Fruit fly (Drosophila melanogaster) whole organism, embryonic: Measurements from ENCODE around the gene Rpn10.

Experiments
- BtbVII ChIP-seq: fragments of 200-800 bp; sonication (Bioruptor generic); optimal IDR thresholded peaks from 3 replicates; lab custom pipeline; 2017; ENCODE audit warnings: missing biosample characterization, mild to moderate bottlenecking, missing genetic modification characterization
- C15 ChIP-seq: fragments of 200-800 bp; sonication (Bioruptor generic); IDR thresholded peaks from 3 replicates; pipeline ENCODE4 v1.3.6; 2022; ENCODE audit warnings: missing biosample characterization, missing genetic modification characterization
- CG10366 ChIP-seq: fragments of 200-800 bp; sonication (Bioruptor generic); IDR thresholded peaks from 2 replicates; pipeline ENCODE4 v1.3.6; 2022; ENCODE audit warnings: missing biosample characterization, missing genetic modification characterization
- CG10565 ChIP-seq: fragments of 200-800 bp; sonication (Bioruptor generic); optimal IDR thresholded peaks from 3 replicates; lab custom pipeline; 2016; ENCODE audit warnings: missing biosample characterization, mild to moderate bottlenecking, missing genetic modification characterization
- CG11456 ChIP-seq: fragments of 200-800 bp; sonication (Bioruptor generic); IDR thresholded peaks from 3 replicates; pipeline ENCODE4 v1.3.6; 2022; ENCODE audit warnings: missing biosample characterization, missing genetic modification characterization
- CG12155 ChIP-seq: fragments of 200-800 bp; sonication (Bioruptor generic); optimal IDR thresholded peaks from 3 replicates; lab custom pipeline; 2016; ENCODE audit warnings: missing biosample characterization, missing genetic modification characterization
- CG16813 ChIP-seq: fragments of 200-800 bp; sonication (Bioruptor generic); IDR thresholded peaks from 3 replicates; pipeline ENCODE4 v1.3.6; 2022; ENCODE audit warnings: missing biosample characterization, missing genetic modification characterization; ENCODE audit not compliant: partially characterized antibody
- CG17385 ChIP-seq: fragments of 200-800 bp; sonication (Bioruptor generic); optimal IDR thresholded peaks from 3 replicates; lab custom pipeline; 2018; ENCODE audit warnings: missing biosample characterization, mild to moderate bottlenecking, missing genetic modification characterization
- CG34376 ChIP-seq: fragments of 200-800 bp; sonication (Bioruptor generic); optimal IDR thresholded peaks from 2 replicates; lab custom pipeline; 2018; ENCODE audit warnings: missing biosample characterization, mild to moderate bottlenecking, missing genetic modification characterization
- CG4617 ChIP-seq: fragments of 200-800 bp; sonication (Bioruptor generic); optimal IDR thresholded peaks from 3 replicates; lab custom pipeline; 2016; ENCODE audit warnings: missing biosample characterization, missing genetic modification characterization, borderline replicate concordance
- CG6765 ChIP-seq: fragments of 200-800 bp; sonication (Bioruptor generic); optimal IDR thresholded peaks from 3 replicates; lab custom pipeline; 2017; ENCODE audit warnings: missing biosample characterization, mild to moderate bottlenecking, missing genetic modification characterization
- CG7372 ChIP-seq: fragments of 200-800 bp; sonication (Bioruptor generic); IDR thresholded peaks from 2 replicates; pipeline ENCODE4 v1.3.6; 2022; ENCODE audit warnings: missing biosample characterization, missing genetic modification characterization
- CG7786 ChIP-seq: fragments of 200-800 bp; sonication (Bioruptor generic); optimal IDR thresholded peaks from 2 replicates; lab custom pipeline; 2016; ENCODE audit warnings: missing biosample characterization, missing genetic modification characterization
- CG7963 ChIP-seq: fragments of 200-800 bp; sonication (Bioruptor generic); IDR thresholded peaks from 3 replicates; pipeline ENCODE4 v1.3.6; 2022; ENCODE audit warnings: missing biosample characterization, missing genetic modification characterization; ENCODE audit not compliant: partially characterized antibody
- CG8290 ChIP-seq, 3 experiments: fragments of 200-800 bp; sonication (Bioruptor generic); optimal IDR thresholded peaks; 2 replicates each; lab custom pipeline; 2016 to 2019; ENCODE audit warnings: missing biosample characterization in 3 of 3, missing genetic modification characterization in 3 of 3, mild to moderate bottlenecking in 2 of 3, moderate library complexity in 1 of 3
- CG8765 ChIP-seq: fragments of 200-800 bp; sonication (Bioruptor generic); IDR thresholded peaks from 2 replicates; pipeline ENCODE4 v1.3.6; 2022; ENCODE audit warnings: missing biosample characterization, missing genetic modification characterization
- CG9215 ChIP-seq: fragments of 200-800 bp; sonication (Bioruptor generic); IDR thresholded peaks from 2 replicates; pipeline ENCODE4 v1.3.6; 2022; ENCODE audit warnings: missing biosample characterization, missing genetic modification characterization
- Dip3 ChIP-seq: fragments of 200-800 bp; sonication (Bioruptor generic); optimal IDR thresholded peaks from 3 replicates; lab custom pipeline; 2016; ENCODE audit warnings: missing biosample characterization, missing genetic modification characterization
- Dp ChIP-seq: fragments of 200-800 bp; sonication (Bioruptor generic); optimal IDR thresholded peaks from 2 replicates; lab custom pipeline; 2018; ENCODE audit warnings: missing biosample characterization, mild to moderate bottlenecking, missing genetic modification characterization, moderate library complexity
- Dref ChIP-seq: fragments of 200-800 bp; sonication (Bioruptor generic); IDR thresholded peaks from 2 replicates; pipeline ENCODE4 v1.3.6; 2022; ENCODE audit warnings: missing biosample characterization, missing genetic modification characterization
- Ets65A ChIP-seq: fragments of 200-800 bp; sonication (Bioruptor generic); peaks from one replicate; lab custom pipeline; 2016; ENCODE audit warnings: missing biosample characterization, missing genetic modification characterization
- H15 ChIP-seq: fragments of 200-800 bp; sonication (Bioruptor generic); IDR thresholded peaks from 3 replicates; pipeline ENCODE4 v1.3.6; 2022; ENCODE audit warnings: missing biosample characterization, missing genetic modification characterization
- Meics ChIP-seq: fragments of 200-800 bp; sonication (Bioruptor generic); optimal IDR thresholded peaks from 2 replicates; lab custom pipeline; 2017; ENCODE audit warnings: missing biosample characterization, mild to moderate bottlenecking, missing genetic modification characterization
- Myb ChIP-seq: fragments of 200-800 bp; sonication (Bioruptor generic); optimal IDR thresholded peaks from 2 replicates; lab custom pipeline; 2016; ENCODE audit warnings: missing biosample characterization, missing genetic modification characterization
- NFAT ChIP-seq: fragments of 200-800 bp; sonication (Bioruptor generic); IDR thresholded peaks from 2 replicates; pipeline ENCODE4 v1.3.6; 2022; ENCODE audit warnings: missing biosample characterization, missing genetic modification characterization
- Neu2 ChIP-seq: fragments of 200-800 bp; sonication (Bioruptor generic); optimal IDR thresholded peaks from 3 replicates; lab custom pipeline; 2016; ENCODE audit warnings: missing biosample characterization, missing genetic modification characterization, borderline replicate concordance
- Oaz ChIP-seq: fragments of 200-800 bp; sonication (Bioruptor generic); IDR thresholded peaks from 2 replicates; pipeline ENCODE4 v1.3.6; 2022; ENCODE audit warnings: missing biosample characterization, missing genetic modification characterization
- Optix ChIP-seq: fragments of 200-800 bp; sonication (Bioruptor generic); IDR thresholded peaks from 3 replicates; pipeline ENCODE4 v1.3.6; 2022; ENCODE audit warnings: missing biosample characterization, missing genetic modification characterization
- Pdp1 ChIP-seq, 2 experiments: fragments of 200-800 bp; sonication (Bioruptor generic); optimal IDR thresholded peaks; 3 replicates each; lab custom pipeline; 2016; ENCODE audit warnings: missing biosample characterization in 2 of 2, missing genetic modification characterization in 2 of 2, mild to moderate bottlenecking in 1 of 2, moderate library complexity in 1 of 2
- Side ChIP-seq: fragments of 200-800 bp; sonication (Bioruptor generic); optimal IDR thresholded peaks from 2 replicates; lab custom pipeline; 2016; ENCODE audit warnings: missing biosample characterization, missing genetic modification characterization
- Six4 ChIP-seq: fragments of 200-800 bp; sonication (Bioruptor generic); optimal IDR thresholded peaks from 2 replicates; lab custom pipeline; 2016; ENCODE audit warnings: missing biosample characterization, missing genetic modification characterization
- Sry-δ ChIP-seq: fragments of 200-800 bp; sonication (Bioruptor generic); optimal IDR thresholded peaks from 2 replicates; lab custom pipeline; 2016; ENCODE audit warnings: missing biosample characterization, missing genetic modification characterization
- YL-1 ChIP-seq: fragments of 200-800 bp; sonication (Bioruptor generic); optimal IDR thresholded peaks from 3 replicates; lab custom pipeline; 2017; ENCODE audit warnings: missing biosample characterization, mild to moderate bottlenecking, missing genetic modification characterization
- aop ChIP-seq: fragments of 200-800 bp; sonication (Bioruptor generic); IDR thresholded peaks from 2 replicates; pipeline ENCODE4 v1.3.6; 2022; ENCODE audit warnings: missing biosample characterization, missing genetic modification characterization
- ato ChIP-seq: fragments of 200-800 bp; sonication (Bioruptor generic); IDR thresholded peaks from 2 replicates; pipeline ENCODE4 v1.3.6; 2022; ENCODE audit warnings: missing biosample characterization, missing genetic modification characterization; ENCODE audit not compliant: partially characterized antibody
- bbx ChIP-seq: fragments of 200-800 bp; sonication (Bioruptor generic); IDR thresholded peaks from 2 replicates; pipeline ENCODE4 v1.3.6; 2022; ENCODE audit warnings: missing biosample characterization, missing genetic modification characterization; ENCODE audit not compliant: partially characterized antibody
- bigmax ChIP-seq: fragments of 200-800 bp; sonication (Bioruptor generic); optimal IDR thresholded peaks from 2 replicates; lab custom pipeline; 2018; ENCODE audit warnings: missing biosample characterization, mild to moderate bottlenecking, missing genetic modification characterization
- gfzf ChIP-seq: fragments of 200-800 bp; sonication (Bioruptor generic); optimal IDR thresholded peaks from 2 replicates; lab custom pipeline; 2016; ENCODE audit warnings: missing biosample characterization, mild to moderate bottlenecking, missing genetic modification characterization, moderate library complexity
- gt ChIP-seq: fragments of 200-800 bp; sonication (Bioruptor generic); IDR thresholded peaks from 2 replicates; pipeline ENCODE4 v1.3.6; 2022; ENCODE audit warnings: missing biosample characterization, missing genetic modification characterization
- h ChIP-seq: fragments of >200 bp; optimal IDR thresholded peaks from 2 replicates; lab custom pipeline; 2017
- ind ChIP-seq: fragments of 200-800 bp; sonication (Bioruptor generic); optimal IDR thresholded peaks from 3 replicates; lab custom pipeline; 2016; ENCODE audit warnings: missing biosample characterization, missing genetic modification characterization
- lov ChIP-seq, 2 experiments: fragments of 200-800 bp in 1 of 2; fragments of >200 bp in 1 of 2; sonication (Bioruptor generic) in 1 of 2; IDR thresholded peaks in 1 of 2; optimal IDR thresholded peaks in 1 of 2; 2 replicates in 1 of 2; 3 replicates in 1 of 2; pipeline versions ENCODE4 v1.3.6 to Lab custom; 2017 to 2022; ENCODE audit warnings: missing biosample characterization in 1 of 2, missing genetic modification characterization in 1 of 2
- odd ChIP-seq: fragments of 200-800 bp; sonication (Bioruptor generic); optimal IDR thresholded peaks from 2 replicates; lab custom pipeline; 2017; ENCODE audit warnings: missing biosample characterization, mild to moderate bottlenecking, missing genetic modification characterization
- row ChIP-seq: fragments of 200-800 bp; sonication (Bioruptor generic); IDR thresholded peaks from 3 replicates; pipeline ENCODE4 v1.3.6; 2022; ENCODE audit warnings: missing biosample characterization, missing genetic modification characterization
- sna ChIP-seq: fragments of 200-800 bp; sonication (Bioruptor generic); IDR thresholded peaks from 2 replicates; pipeline ENCODE4 v1.3.6; 2022; ENCODE audit warnings: missing biosample characterization, missing genetic modification characterization; ENCODE audit not compliant: partially characterized antibody
- sob ChIP-seq: fragments of 200-800 bp; sonication (Bioruptor generic); IDR thresholded peaks from 2 replicates; pipeline ENCODE4 v1.3.6; 2022; ENCODE audit warnings: missing biosample characterization, missing genetic modification characterization
- tio ChIP-seq: fragments of 200-800 bp; sonication (Bioruptor generic); optimal IDR thresholded peaks from 2 replicates; lab custom pipeline; 2017; ENCODE audit warnings: missing biosample characterization, missing genetic modification characterization, inconsistent platforms
- trem ChIP-seq: fragments of 200-800 bp; optimal IDR thresholded peaks from 3 replicates; lab custom pipeline; 2019; ENCODE audit warnings: missing biosample characterization, mild to moderate bottlenecking, missing genetic modification characterization, moderate library complexity
- tx ChIP-seq: fragments of 200-800 bp; sonication (Bioruptor generic); optimal IDR thresholded peaks from 2 replicates; lab custom pipeline; 2016; ENCODE audit warnings: missing biosample characterization, missing genetic modification characterization
- zen ChIP-seq: fragments of 200-800 bp; sonication (Bioruptor generic); optimal IDR thresholded peaks from 3 replicates; lab custom pipeline; 2018; ENCODE audit warnings: missing biosample characterization, mild to moderate bottlenecking, missing genetic modification characterization, moderate library complexity

Gene Rpn10

DNA sequence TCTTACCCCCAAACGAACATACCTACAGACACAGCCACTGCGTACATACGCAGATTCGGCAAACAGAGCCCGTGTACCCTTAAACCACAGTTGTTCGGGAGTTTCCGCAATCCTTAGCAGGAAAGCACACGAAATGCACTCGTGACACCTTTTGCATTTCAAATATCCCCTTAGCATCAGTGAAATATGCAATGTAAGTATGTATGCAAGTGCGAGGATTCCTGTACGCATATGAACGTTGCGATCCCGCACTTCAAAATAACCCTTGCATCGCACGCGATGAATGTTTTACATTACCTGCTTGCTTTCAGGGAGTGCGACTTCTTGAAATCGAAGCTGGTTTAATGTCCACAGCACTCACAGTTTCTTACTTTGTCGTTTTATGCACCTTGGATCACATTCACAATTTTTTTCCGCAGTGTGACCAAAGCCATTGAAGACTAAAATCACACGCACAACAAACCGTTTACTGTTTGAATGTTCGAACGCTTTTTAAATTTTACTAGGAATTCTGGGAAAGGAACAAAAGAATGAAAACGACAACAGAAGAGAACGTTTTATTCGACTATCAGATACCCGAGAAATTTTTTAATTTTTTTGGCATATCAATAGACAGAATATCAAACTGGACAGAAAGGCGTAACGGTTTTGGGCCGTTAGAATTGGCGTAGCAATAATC is 3.4 kb upstream of the Rpn10 start, which contains the start of gene Mkrn1 (continued):
- TF ChIP-seq CG16813 (GFP tag; lab: Robert Waterston, UW) (peak; percentile 94), CG6765 (GFP tag; lab: Kevin White, UChicago) (no peak), sna (GFP tag; lab: Robert Waterston, UW) (peak; percentile 69), CG11456 (no peak), Pdp1 (GFP tag; optimal IDR thresholded peaks at IDR 0.05; lab: Kevin White, UChicago) (peak in 1 of 2 experiments; percentile 21), CG10565 (GFP tag; lab: Kevin White, UChicago) (no peak), CG7786 (GFP tag; lab: Kevin White, UChicago) (no peak), bigmax (GFP tag; lab: Kevin White, UChicago) (no peak), tio (GFP tag; lab: Kevin White, UChicago) (no peak), bbx (GFP tag; lab: Robert Waterston, UW) (peak; percentile 77), YL-1 (GFP tag; lab: Kevin White, UChicago) (peak; percentile 60), C15 (GFP tag; lab: Robert Waterston, UW) (no peak), Side (GFP tag; lab: Kevin White, UChicago) (no peak), H15 (GFP tag; lab: Robert Waterston, UW) (no peak), CG4617 (peak; percentile 96), CG7963 (GFP tag; lab: Robert Waterston, UW) (peak; percentile 90), CG34376 (GFP tag; lab: Kevin White, UChicago) (peak; percentile 5), Optix (no peak), odd (GFP tag; lab: Kevin White, UChicago) (no peak), row (GFP tag; lab: Robert Waterston, UW) (peak; percentile 52; the same call in 2 of the 3 replicates), NFAT (GFP tag; lab: Robert Waterston, UW) (no peak), Ets65A (peak; percentile 34), sob (GFP tag; lab: Robert Waterston, UW) (no peak), gt (GFP tag; lab: Robert Waterston, UW) (no peak), ato (GFP tag; lab: Robert Waterston, UW) (peak; percentile 79), h (no peak), Neu2 (GFP tag; lab: Kevin White, UChicago) (no peak), CG10366 (GFP tag; lab: Robert Waterston, UW) (no peak), Oaz (GFP tag; lab: Robert Waterston, UW) (no peak), Dp (GFP tag; lab: Kevin White, UChicago) (peak; percentile 38), tx (GFP tag; lab: Kevin White, UChicago) (no peak), CG8290 (GFP tag; optimal IDR thresholded peaks at IDR 0.05; lab: Kevin White, UChicago) (peak; percentile 80), CG8290 (tag; optimal IDR thresholded peaks at IDR 0.05; lab: Kevin White, UChicago) (no peak), Dref (no peak), Sry-δ (GFP tag; lab: Kevin White, UChicago) (peak; percentile 46), CG7372 (GFP tag; lab: Robert Waterston, UW) (no peak), Dip3 (no peak), ind (GFP tag; lab: Kevin White, UChicago) (no peak), CG12155 (no peak), lov (optimal IDR thresholded peaks at IDR 0.05; lab: Kevin White, UChicago) (no peak), lov (GFP tag; IDR thresholded peaks at IDR 0.05; lab: Robert Waterston, UW) (no peak), Meics (GFP tag; lab: Kevin White, UChicago) (no peak), BtbVII (no peak), aop (GFP tag; lab: Robert Waterston, UW) (no peak), gfzf (GFP tag; lab: Kevin White, UChicago) (peak; percentile 91), CG17385 (GFP tag; lab: Kevin White, UChicago) (no peak), zen (tag; lab: Kevin White, UChicago) (peak; percentile 4), CG8765 (GFP tag; lab: Robert Waterston, UW) (no peak), Myb (GFP tag; lab: Kevin White, UChicago) (peak; percentile 93), CG9215 (GFP tag; lab: Robert Waterston, UW) (no peak), trem (tag; lab: Kevin White, UChicago) (peak; percentile 53), Six4 (no peak)
